Fruit fly (Drosophila melanogaster) whole organism, wandering third instar larva: ENCODE data around the gene CG5246.
A peak's percentile ranks its signal among the peaks of the same experiment; 100 is the strongest.

ENCODE experiments used
- Abd-B ChIP-seq: fragments of >200 bp; optimal IDR thresholded peaks from 2 replicates; lab custom pipeline; 2017; ENCODE audit warnings: missing biosample characterization, missing genetic modification characterization
- CG32264 ChIP-seq: fragments of 200-800 bp; sonication (Bioruptor generic); optimal IDR thresholded peaks from 2 replicates; lab custom pipeline; 2016; ENCODE audit warnings: missing biosample characterization, missing genetic modification characterization
- Dfd ChIP-seq: fragments of >200 bp; optimal IDR thresholded peaks from 2 replicates; lab custom pipeline; 2017; ENCODE audit warnings: missing biosample characterization, missing genetic modification characterization
- Dif ChIP-seq: fragments of 200-275, 200-300 bp; sonication (Bioruptor generic); optimal IDR thresholded peaks from 2 replicates; lab custom pipeline; 2018; ENCODE audit warnings: missing biosample characterization, missing genetic modification characterization; ENCODE audit not compliant: partially characterized antibody
- GATAd ChIP-seq: sonication (Bioruptor generic); optimal IDR thresholded peaks from 2 replicates; lab custom pipeline; 2016; ENCODE audit warnings: missing biosample characterization, missing genetic modification characterization
- HLH106 ChIP-seq: fragments of 200-800 bp; optimal IDR thresholded peaks from 3 replicates; lab custom pipeline; 2019; ENCODE audit warnings: missing biosample characterization, mild to moderate bottlenecking, missing genetic modification characterization, moderate library complexity
- Hnf4 ChIP-seq: fragments of 200-800 bp; sonication (Bioruptor generic); optimal IDR thresholded peaks from 2 replicates; lab custom pipeline; 2016; ENCODE audit warnings: missing biosample characterization, mild to moderate bottlenecking, missing genetic modification characterization
- Jra ChIP-seq: sonication (Bioruptor generic); optimal IDR thresholded peaks from 2 replicates; lab custom pipeline; 2016; ENCODE audit warnings: missing biosample characterization, missing genetic modification characterization
- Mio ChIP-seq: sonication (Bioruptor generic); optimal IDR thresholded peaks from 2 replicates; lab custom pipeline; 2016; ENCODE audit warnings: missing biosample characterization, missing genetic modification characterization
- Myc ChIP-seq: fragments of >200 bp; optimal IDR thresholded peaks from 2 replicates; lab custom pipeline; 2017
- OdsH ChIP-seq: fragments of 200-800 bp; sonication (Bioruptor generic); optimal IDR thresholded peaks from 2 replicates; lab custom pipeline; 2016; ENCODE audit warnings: missing biosample characterization, mild to moderate bottlenecking, missing genetic modification characterization
- Rel ChIP-seq, 2 experiments: fragments of 200-800 bp; sonication (Bioruptor generic) in 1 of 2; optimal IDR thresholded peaks; 2 replicates in 1 of 2; 3 replicates in 1 of 2; lab custom pipeline; 2016 to 2019; ENCODE audit warnings: mild to moderate bottlenecking in 2 of 2, missing biosample characterization in 2 of 2, missing genetic modification characterization in 2 of 2, moderate library complexity in 1 of 2
- Sp1 ChIP-seq: fragments of 200-800 bp; sonication (Bioruptor generic); optimal IDR thresholded peaks from 3 replicates; lab custom pipeline; 2019; ENCODE audit warnings: missing biosample characterization, mild to moderate bottlenecking, missing genetic modification characterization, moderate library complexity
- Vsx2 ChIP-seq: fragments of 200-300, 225-300 bp; sonication (Bioruptor generic); optimal IDR thresholded peaks from 2 replicates; lab custom pipeline; 2018; ENCODE audit warnings: missing biosample characterization, missing genetic modification characterization; ENCODE audit not compliant: partially characterized antibody
- br ChIP-seq: fragments of 200-800 bp; sonication (Bioruptor generic); optimal IDR thresholded peaks from 2 replicates; lab custom pipeline; 2016; ENCODE audit warnings: missing biosample characterization, missing genetic modification characterization
- dl ChIP-seq, 2 experiments: fragments of 175-275, 200-275 bp in 1 of 2; fragments of 200-275 bp in 1 of 2; sonication (Bioruptor generic); optimal IDR thresholded peaks; lab custom pipeline; 2018; ENCODE audit warnings: mild to moderate bottlenecking in 2 of 2, missing biosample characterization in 2 of 2, missing genetic modification characterization in 2 of 2, moderate library complexity in 2 of 2; ENCODE audit not compliant: partially characterized antibody in 2 of 2, insufficient read depth in 1 of 2
- dmrt93B ChIP-seq: fragments of 200-800 bp; sonication (Bioruptor generic); optimal IDR thresholded peaks from 2 replicates; lab custom pipeline; 2018; ENCODE audit warnings: missing biosample characterization, mild to moderate bottlenecking, missing genetic modification characterization
- ey ChIP-seq: fragments of 200-800 bp; sonication (Bioruptor generic); optimal IDR thresholded peaks from 2 replicates; lab custom pipeline; 2016; ENCODE audit warnings: missing biosample characterization, missing genetic modification characterization
- foxo ChIP-seq, 2 experiments: fragments of 200-800 bp; sonication (Bioruptor generic); optimal IDR thresholded peaks; 2 replicates in 1 of 2; 3 replicates in 1 of 2; lab custom pipeline; 2016 to 2017; ENCODE audit warnings: missing biosample characterization in 2 of 2, missing genetic modification characterization in 2 of 2
- fru ChIP-seq: fragments of 200-800 bp; sonication (Bioruptor generic); optimal IDR thresholded peaks from 3 replicates; lab custom pipeline; 2016; ENCODE audit warnings: missing biosample characterization, mild to moderate bottlenecking, missing genetic modification characterization
- h ChIP-seq: fragments of 200-800 bp; sonication (Bioruptor generic); optimal IDR thresholded peaks from 3 replicates; lab custom pipeline; 2016; ENCODE audit warnings: missing biosample characterization, mild to moderate bottlenecking, missing genetic modification characterization
- jim ChIP-seq: fragments of 175-275, 200-325 bp; sonication (Bioruptor generic); optimal IDR thresholded peaks from 2 replicates; lab custom pipeline; 2016; ENCODE audit warnings: missing biosample characterization, mild to moderate bottlenecking, missing genetic modification characterization
- lola ChIP-seq: fragments of >200 bp; optimal IDR thresholded peaks from 2 replicates; lab custom pipeline; 2017; ENCODE audit warnings: missing biosample characterization, missing genetic modification characterization
- psq ChIP-seq: fragments of 200-800 bp; sonication (Bioruptor generic); optimal IDR thresholded peaks from 3 replicates; lab custom pipeline; 2017; ENCODE audit warnings: missing biosample characterization, mild to moderate bottlenecking, missing genetic modification characterization, moderate library complexity
- rgr ChIP-seq: fragments of 200-800 bp; sonication (Bioruptor generic); optimal IDR thresholded peaks from 3 replicates; lab custom pipeline; 2016; ENCODE audit warnings: missing biosample characterization, mild to moderate bottlenecking, missing genetic modification characterization
- sv ChIP-seq: fragments of 200-800 bp; sonication (Bioruptor generic); optimal IDR thresholded peaks from 3 replicates; lab custom pipeline; 2016; ENCODE audit warnings: missing biosample characterization, missing genetic modification characterization
- tai ChIP-seq: sonication (Bioruptor generic); optimal IDR thresholded peaks from 2 replicates; lab custom pipeline; 2016; ENCODE audit warnings: missing biosample characterization, missing genetic modification characterization
- usp ChIP-seq: fragments of >200 bp; optimal IDR thresholded peaks from 2 replicates; lab custom pipeline; 2017; ENCODE audit warnings: missing biosample characterization, missing genetic modification characterization

CG5246 gene

dm6 chr3R:17120165-17120564 lies 15.7 kb upstream of the CG5246 start, which contains the start of gene CG34278:
CG34278 (plus strand) TSS chr3R:17120465.
- TF ChIP-seq Abd-B (GFP tag; lab: Kevin White, UChicago): no peak

dm6 chr3R:17121277-17121676 lies 14.6 kb upstream of the CG5246 start, which contains the start of gene CG42779:
CG42779 (plus strand) TSS chr3R:17121577.
- TF ChIP-seq Rel (GFP tag; optimal IDR thresholded peaks at IDR 0.05; lab: Kevin White, UChicago) (no peak), Rel (tag; optimal IDR thresholded peaks at IDR 0.05; lab: Kevin White, UChicago) (no peak), GATAd (GFP tag; lab: Kevin White, UChicago) (no peak), Dfd (GFP tag; lab: Kevin White, UChicago) (no peak), rgr (GFP tag; lab: Kevin White, UChicago) (no peak), OdsH (GFP tag; lab: Kevin White, UChicago) (no peak), dl (GFP tag; optimal IDR thresholded peaks at IDR 0.05; lab: Kevin White, UChicago; ENCODE audit: insufficient read depth in 1 of 2, partially characterized antibody in 2 of 2) (no peak), Hnf4 (GFP tag; lab: Kevin White, UChicago) (no peak), Jra (no peak), Mio (GFP tag; lab: Kevin White, UChicago) (no peak), usp (no peak)

DNA sequence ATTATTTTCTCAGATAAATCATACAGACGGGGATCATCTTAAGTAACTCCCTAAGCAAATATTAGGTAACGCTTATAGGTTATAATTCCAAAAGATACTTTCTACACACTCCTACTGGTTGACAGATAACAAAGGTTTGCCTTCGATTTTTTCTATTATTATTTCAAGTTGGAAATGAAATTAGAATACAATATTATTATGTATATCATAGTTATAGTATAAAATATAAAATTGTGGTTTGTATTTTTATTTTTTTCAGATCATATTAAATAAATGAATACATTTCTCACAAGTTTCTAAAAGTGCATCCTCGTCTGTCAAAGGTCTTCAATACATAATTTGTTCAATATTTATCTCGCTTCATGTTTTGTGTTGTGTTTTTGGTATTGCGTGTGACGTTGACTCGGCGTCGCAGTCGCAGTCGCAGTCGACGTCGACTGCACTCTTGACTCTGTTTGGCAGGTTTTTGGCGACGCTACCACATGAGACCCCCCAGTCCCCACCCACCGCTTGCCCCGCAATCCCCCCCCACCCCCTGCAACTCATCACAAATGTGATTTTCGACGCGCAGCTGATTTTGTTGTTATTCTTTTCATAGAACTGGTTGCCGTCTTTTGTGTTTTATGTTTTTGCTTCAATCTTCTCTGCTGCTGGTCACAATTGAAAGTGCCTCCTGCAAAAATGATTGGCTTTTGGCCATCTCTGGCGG lies 13.0 kb upstream of the CG5246 start:
- TF ChIP-seq Dif (GFP tag; lab: Kevin White, UChicago): no peak
- TF ChIP-seq rgr (GFP tag; lab: Kevin White, UChicago): peak; percentile 53
- peak in 1 of 2 experiments; percentile 78 for TF ChIP-seq foxo (GFP tag; optimal IDR thresholded peaks at IDR 0.05; lab: Kevin White, UChicago)
- TF ChIP-seq h: peak; percentile 26
- TF ChIP-seq ey (GFP tag; lab: Kevin White, UChicago): peak; percentile 27
- no peak for TF ChIP-seq Rel (GFP tag; optimal IDR thresholded peaks at IDR 0.05; lab: Kevin White, UChicago)
- peak; percentile 24 for TF ChIP-seq Rel (tag; optimal IDR thresholded peaks at IDR 0.05; lab: Kevin White, UChicago)
- TF ChIP-seq Vsx2 (GFP tag; lab: Kevin White, UChicago): no peak
- TF ChIP-seq fru (GFP tag; lab: Kevin White, UChicago): peak; percentile 61
- TF ChIP-seq HLH106: peak; percentile 86
- TF ChIP-seq dmrt93B (GFP tag; lab: Kevin White, UChicago): peak; percentile 40
- TF ChIP-seq OdsH (GFP tag; lab: Kevin White, UChicago): peak; percentile 61
- TF ChIP-seq Sp1 (GFP tag; lab: Kevin White, UChicago): peak; percentile 80
- TF ChIP-seq psq (GFP tag; lab: Kevin White, UChicago): peak; percentile 60
- no peak for TF ChIP-seq tai (GFP tag; lab: Kevin White, UChicago)
- TF ChIP-seq Jra: no peak
- TF ChIP-seq, all 38 proteins: peak for 11

DNA sequence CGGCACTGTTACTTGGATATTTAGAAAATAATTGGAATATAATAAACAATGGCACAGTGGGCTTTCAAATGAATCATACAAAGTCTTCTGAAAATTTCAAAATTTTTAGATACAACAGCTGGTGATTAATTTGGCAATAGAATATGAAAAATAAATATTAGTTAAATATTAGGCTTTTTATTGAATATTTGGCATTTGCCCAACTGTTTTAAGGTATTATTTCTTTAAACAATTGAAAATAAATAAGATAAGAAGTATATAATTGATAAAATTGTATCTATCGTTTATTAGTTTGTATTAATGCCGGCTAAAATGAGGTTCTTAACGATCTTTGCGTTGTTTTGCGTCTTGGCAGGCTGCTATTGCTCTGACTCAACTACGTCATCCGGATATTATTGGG lies 11.7 kb upstream of the CG5246 start, which contains the start of gene CG45079:
Gene CG45079, plus strand, starts transcription at position 301 of the 400 bp plus-strand sequence.
- TF ChIP-seq jim (GFP tag; lab: Kevin White, UChicago): no peak
- TF ChIP-seq br (GFP tag; lab: Kevin White, UChicago): no peak
- no peak for TF ChIP-seq sv (GFP tag; lab: Kevin White, UChicago)
- no peak for TF ChIP-seq foxo (GFP tag; optimal IDR thresholded peaks at IDR 0.05; lab: Kevin White, UChicago)
- TF ChIP-seq psq (GFP tag; lab: Kevin White, UChicago): no peak
- no peak for TF ChIP-seq CG32264 (GFP tag; lab: Kevin White, UChicago)
- TF ChIP-seq HLH106: no peak

DNA sequence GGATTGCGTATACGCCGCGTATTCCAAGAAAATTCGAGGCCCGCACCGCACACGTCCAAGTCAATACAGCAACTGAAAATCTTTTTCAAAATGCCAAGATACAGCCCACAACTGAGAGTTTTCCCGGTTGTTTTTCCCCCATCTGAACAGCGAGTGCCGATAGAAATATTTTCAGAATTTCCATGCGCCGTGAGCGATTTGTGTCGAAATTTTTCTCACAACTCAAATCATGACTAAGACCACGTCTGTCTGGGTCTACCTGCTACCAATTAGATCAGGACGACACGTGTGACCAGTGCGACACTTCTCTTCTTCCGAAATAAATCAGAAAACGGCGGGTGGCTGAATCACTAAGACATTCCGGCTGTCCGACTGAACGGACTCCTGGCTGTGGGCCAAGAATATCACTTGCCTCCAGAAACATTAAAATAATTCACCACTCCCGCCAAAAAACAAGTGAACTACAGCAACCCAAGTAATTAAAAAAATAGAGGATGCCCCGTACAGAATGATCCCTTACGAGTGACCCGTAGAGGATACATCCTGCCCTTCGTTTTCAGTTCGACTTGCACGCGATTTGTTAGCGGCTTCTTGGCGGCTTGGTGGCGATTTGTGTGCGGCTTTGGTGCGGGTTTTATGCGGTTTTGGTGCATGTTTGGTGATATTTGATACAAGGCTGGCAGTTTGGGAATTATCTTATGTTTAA lies 10.4 kb upstream of the CG5246 start, which contains the start of gene cher:
Gene cher, minus strand, starts transcription at position 51 of the 706 bp plus-strand sequence.
- TF ChIP-seq Myc (lab: Kevin White, UChicago) (peak; percentile 69), lola (GFP tag; lab: Kevin White, UChicago) (no peak)
